Worm (Caenorhabditis elegans) whole organism, young adult: Measurements from ENCODE around the gene cgt-1.
"Not testable (repeated sequence)": the region's sequence is repeated elsewhere in the genome, so short reads cannot be mapped to it uniquely, and the experiment has no call there.

Experiments
- Y95B8A.8 ChIP-seq: fragments of 200-800 bp; sonication (Bioruptor generic); IDR thresholded peaks from 2 replicates; pipeline ENCODE4 v1.3.6; 2022; ENCODE audit warnings: missing genetic modification reagents, missing genetic modification characterization, missing compliant biosample characterization
- ceh-91 ChIP-seq: fragments of 200-800 bp; sonication (Bioruptor generic); IDR thresholded peaks from 2 replicates; pipeline ENCODE4 v1.3.6; 2022; ENCODE audit warnings: missing genetic modification reagents, missing genetic modification characterization, missing compliant biosample characterization
- efl-1 ChIP-seq: fragments of 150-350 bp; optimal IDR thresholded peaks from 2 replicates; lab custom pipeline; 2014; ENCODE audit warnings: missing biosample characterization, missing genetic modification reagents, missing genetic modification characterization
- egl-18 ChIP-seq: fragments of 200-800 bp; sonication (Bioruptor generic); IDR thresholded peaks from 2 replicates; pipeline ENCODE4 v1.3.6; 2022; ENCODE audit warnings: missing genetic modification reagents, missing genetic modification characterization, missing compliant biosample characterization
- hsf-1 ChIP-seq: fragments of 200-800 bp; sonication (Bioruptor generic); IDR thresholded peaks from 2 replicates; pipeline ENCODE4 v1.3.6; 2022; ENCODE audit warnings: missing genetic modification reagents, missing genetic modification characterization, missing compliant biosample characterization
- lin-40 ChIP-seq: sonication (generic microtip); optimal IDR thresholded peaks from 2 replicates; lab custom pipeline; 2016; ENCODE audit warnings: missing genetic modification characterization, mild to moderate bottlenecking, missing compliant biosample characterization, missing genotype, missing genetic modification reagents
- mel-28 ChIP-seq: sonication (generic microtip); optimal IDR thresholded peaks from 2 replicates; lab custom pipeline; 2016; ENCODE audit warnings: borderline replicate concordance, mild to moderate bottlenecking, missing genetic modification characterization, missing compliant biosample characterization

Gene cgt-1

DNA sequence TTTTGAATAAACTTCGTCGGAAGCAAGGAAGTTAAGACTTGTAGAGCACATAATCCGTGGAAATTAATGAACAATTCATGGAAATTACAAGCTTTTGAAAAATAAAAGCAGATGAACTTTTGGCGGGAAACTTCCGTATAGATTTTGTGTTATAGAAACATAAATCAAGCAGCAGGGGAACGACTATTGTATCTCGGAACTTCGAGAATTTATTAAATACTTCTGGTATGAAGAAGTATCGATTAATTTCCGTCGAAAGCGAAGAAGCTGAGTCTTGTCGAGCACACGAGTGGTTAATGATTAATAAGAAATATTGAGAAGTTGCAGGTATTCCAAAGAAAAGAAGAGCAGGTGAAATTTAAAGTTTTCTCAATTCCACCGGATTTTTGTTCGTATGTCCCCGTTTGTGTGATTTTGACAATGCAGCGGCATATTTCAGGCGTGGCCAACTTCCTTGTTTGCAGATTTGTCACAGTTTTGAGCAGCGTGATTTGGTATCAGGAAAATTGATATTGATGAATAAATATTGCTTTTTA, 38.3 kb downstream of the cgt-1 start, which contains the start of gene srh-147:
TSS of gene srh-147 (minus strand) at position 51 of the 536 bp plus-strand sequence.
- TF ChIP-seq mel-28 (tag; lab: Kevin White, UChicago); lin-40 (tag; lab: Kevin White, UChicago); hsf-1: not testable (repeated sequence)

DNA sequence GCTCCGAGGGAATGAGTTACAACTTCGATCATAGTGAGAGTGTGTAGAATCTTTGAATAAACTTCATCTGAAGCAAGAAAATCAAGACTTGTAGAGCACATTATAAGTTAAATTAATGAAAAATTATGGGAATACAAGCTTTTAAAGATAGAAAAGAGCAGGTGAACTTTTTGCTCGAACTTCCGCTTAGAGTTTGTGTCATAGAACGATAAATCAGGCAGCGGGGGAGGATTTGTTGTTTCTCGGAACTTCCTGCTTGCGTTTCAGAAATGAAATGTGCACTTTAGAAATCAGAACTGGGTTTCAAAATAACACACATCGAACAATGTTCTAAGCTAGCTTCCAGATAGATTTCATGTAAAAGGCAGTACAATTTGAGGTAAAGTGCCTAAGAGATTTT, 47.6 kb downstream of the cgt-1 start, which contains the start of gene srh-149:
TSS of gene srh-149 (minus strand) at position 101 of the 400 bp plus-strand sequence.
- TF ChIP-seq efl-1 (GFP tag; lab: Kevin White, UChicago): no peak
- no peak for TF ChIP-seq Y95B8A.8 (GFP tag; lab: Robert Waterston, UW)
- TF ChIP-seq ceh-91 (GFP tag; lab: Robert Waterston, UW): no peak
- TF ChIP-seq egl-18: no peak
